Worm (Caenorhabditis elegans) whole organism, L4/young adult: ENCODE measurements around the gene usp-46.

Experiments
- W03F9.2 ChIP-seq: fragments of 150-350 bp; optimal IDR thresholded peaks from 2 replicates; lab custom pipeline; 2014; ENCODE audit warnings: missing biosample characterization, missing genetic modification characterization
- dao-5 ChIP-seq: sonication (generic microtip); optimal IDR thresholded peaks from 2 replicates; lab custom pipeline; 2016; ENCODE audit warnings: missing genotype, missing genetic modification characterization, moderate library complexity, missing compliant biosample characterization
- him-1 ChIP-seq: sonication (generic microtip); optimal IDR thresholded peaks from 2 replicates; lab custom pipeline; 2016; ENCODE audit warnings: missing genotype, missing genetic modification reagents, missing genetic modification characterization, missing compliant biosample characterization

- TF ChIP-seq him-1 (tag; lab: Kevin White, UChicago) (no peak), dao-5 (tag; lab: Kevin White, UChicago) (no peak), W03F9.2 (tag; lab: Kevin White, UChicago) (no peak)
Measured at ce11 chrIII:9764718-9765117, 11.7 kb upstream of the usp-46 start.
